Worm (Caenorhabditis elegans) whole organism, late embryonic: Measurements from ENCODE around the gene C26F1.1.
A peak's percentile ranks its signal among the peaks of the same experiment; 100 is the strongest.

ENCODE experiments used
- C08G9.2 ChIP-seq: sonication (generic microtip); optimal IDR thresholded peaks from 2 replicates; lab custom pipeline; 2016; ENCODE audit warnings: mild to moderate bottlenecking, missing genetic modification characterization, moderate library complexity, missing compliant biosample characterization
- C38D4.7 ChIP-seq: fragments of 200-800 bp; sonication (Bioruptor generic); optimal IDR thresholded peaks from 2 replicates; lab custom pipeline; 2018; ENCODE audit warnings: mild to moderate bottlenecking, missing genetic modification characterization, moderate library complexity, missing compliant biosample characterization
- F13H6.1 ChIP-seq: sonication (generic microtip); optimal IDR thresholded peaks from 2 replicates; lab custom pipeline; 2016; ENCODE audit warnings: missing genetic modification characterization, missing compliant biosample characterization
- T23F11.4 ChIP-seq: fragments of 200-800 bp; sonication (Bioruptor generic); optimal IDR thresholded peaks from 2 replicates; lab custom pipeline; 2018; ENCODE audit warnings: mild to moderate bottlenecking, missing genetic modification characterization, missing compliant biosample characterization
- ceh-19 ChIP-seq: fragments of 200-800 bp; sonication (Bioruptor generic); optimal IDR thresholded peaks from 2 replicates; lab custom pipeline; 2018; ENCODE audit warnings: mild to moderate bottlenecking, missing genetic modification characterization, missing compliant biosample characterization
- ceh-22 ChIP-seq: sonication (generic microtip); optimal IDR thresholded peaks from 2 replicates; lab custom pipeline; 2017; ENCODE audit warnings: missing biosample characterization, missing genetic modification characterization
- ceh-30 ChIP-seq: fragments of 150-350 bp; optimal IDR thresholded peaks from 2 replicates; lab custom pipeline; 2014; ENCODE audit warnings: missing biosample characterization, missing genetic modification characterization
- ceh-34 ChIP-seq: sonication (generic microtip); optimal IDR thresholded peaks from 2 replicates; lab custom pipeline; 2016; ENCODE audit warnings: mild to moderate bottlenecking, missing genetic modification characterization, missing compliant biosample characterization
- ceh-45 ChIP-seq: fragments of 200-800 bp; sonication (Bioruptor generic); IDR thresholded peaks from 2 replicates; pipeline ENCODE4 v1.3.6; 2022; ENCODE audit warnings: missing genetic modification reagents, missing genetic modification characterization, missing compliant biosample characterization
- ceh-6 ChIP-seq: fragments of 200-800 bp; sonication (Bioruptor generic); optimal IDR thresholded peaks from 2 replicates; lab custom pipeline; 2018; ENCODE audit warnings: mild to moderate bottlenecking, missing genetic modification characterization, missing compliant biosample characterization
- ceh-9 ChIP-seq: sonication (generic microtip); optimal IDR thresholded peaks from 2 replicates; lab custom pipeline; 2016; ENCODE audit warnings: mild to moderate bottlenecking, missing genetic modification characterization, inconsistent platforms, missing compliant biosample characterization
- che-1 ChIP-seq: sonication (generic microtip); optimal IDR thresholded peaks from 2 replicates; lab custom pipeline; 2016; ENCODE audit warnings: mild to moderate bottlenecking, missing genetic modification characterization, missing compliant biosample characterization
- elt-2 ChIP-seq: sonication (generic microtip); optimal IDR thresholded peaks from 2 replicates; lab custom pipeline; 2016; ENCODE audit warnings: missing genetic modification reagents, missing genetic modification characterization, missing compliant biosample characterization
- eyg-1 ChIP-seq: sonication (generic microtip); optimal IDR thresholded peaks from 2 replicates; lab custom pipeline; 2016; ENCODE audit warnings: missing genotype, missing genetic modification characterization, missing compliant biosample characterization
- fax-1 ChIP-seq: sonication (generic microtip); optimal IDR thresholded peaks from 2 replicates; lab custom pipeline; 2016; ENCODE audit warnings: missing genotype, missing genetic modification characterization, missing compliant biosample characterization
- gmeb-2 ChIP-seq: sonication (generic microtip); optimal IDR thresholded peaks from 2 replicates; lab custom pipeline; 2016; ENCODE audit warnings: missing genetic modification characterization, inconsistent platforms, missing compliant biosample characterization
- hlh-30 ChIP-seq: sonication (generic microtip); optimal IDR thresholded peaks from 2 replicates; lab custom pipeline; 2017; ENCODE audit warnings: antibody characterized with exemption, missing genetic modification characterization, missing compliant biosample characterization; ENCODE audit not compliant: insufficient read depth
- hlh-6 ChIP-seq: sonication (generic microtip); optimal IDR thresholded peaks from 2 replicates; lab custom pipeline; 2016; ENCODE audit warnings: missing genotype, missing genetic modification characterization, missing compliant biosample characterization
- hlh-8 ChIP-seq: sonication (generic microtip); optimal IDR thresholded peaks from 2 replicates; lab custom pipeline; 2016; ENCODE audit warnings: missing genotype, missing genetic modification characterization, missing compliant biosample characterization
- lin-11 ChIP-seq: fragments of 200-800 bp; sonication (Bioruptor generic); optimal IDR thresholded peaks from 2 replicates; lab custom pipeline; 2018; ENCODE audit warnings: mild to moderate bottlenecking, missing genetic modification characterization, missing compliant biosample characterization
- madf-2 ChIP-seq: sonication (generic microtip); optimal IDR thresholded peaks from 2 replicates; lab custom pipeline; 2017; ENCODE audit warnings: missing genetic modification characterization, missing compliant biosample characterization
- nfya-1 ChIP-seq: sonication (generic microtip); optimal IDR thresholded peaks from 2 replicates; lab custom pipeline; 2017; ENCODE audit warnings: missing genetic modification characterization, mild to moderate bottlenecking, missing compliant biosample characterization, antibody characterized with exemption, moderate library complexity
- nhr-11 ChIP-seq: fragments of 150-350 bp; optimal IDR thresholded peaks from 2 replicates; lab custom pipeline; 2014; ENCODE audit warnings: missing biosample characterization, missing genetic modification characterization
- odd-2 ChIP-seq: sonication (generic microtip); optimal IDR thresholded peaks from 2 replicates; lab custom pipeline; 2017; ENCODE audit warnings: antibody characterized with exemption, mild to moderate bottlenecking, missing genetic modification characterization, missing compliant biosample characterization
- pat-9 ChIP-seq: fragments of 200-800 bp; sonication (Bioruptor generic); optimal IDR thresholded peaks from 2 replicates; lab custom pipeline; 2018; ENCODE audit warnings: mild to moderate bottlenecking, missing genetic modification characterization, moderate library complexity, missing compliant biosample characterization
- pax-1 ChIP-seq: fragments of 150-350 bp; optimal IDR thresholded peaks from 2 replicates; lab custom pipeline; 2014; ENCODE audit warnings: missing biosample characterization, missing genetic modification characterization
- pha-2 ChIP-seq: sonication (generic microtip); optimal IDR thresholded peaks from 2 replicates; lab custom pipeline; 2017; ENCODE audit warnings: mild to moderate bottlenecking, missing genetic modification characterization, missing compliant biosample characterization
- pqm-1 ChIP-seq: sonication (generic microtip); optimal IDR thresholded peaks from 2 replicates; lab custom pipeline; 2016; ENCODE audit warnings: missing genetic modification characterization, missing compliant biosample characterization
- ref-2 ChIP-seq: sonication (generic microtip); optimal IDR thresholded peaks from 2 replicates; lab custom pipeline; 2016; ENCODE audit warnings: missing genetic modification characterization, missing compliant biosample characterization
- sdc-2 ChIP-seq: sonication (generic microtip); optimal IDR thresholded peaks from 2 replicates; lab custom pipeline; 2016; ENCODE audit warnings: missing genotype, missing genetic modification characterization, missing compliant biosample characterization
- sox-2 ChIP-seq: fragments of 200-800 bp; sonication (Bioruptor generic); IDR thresholded peaks from 2 replicates; pipeline ENCODE4 v1.3.6; 2022; ENCODE audit warnings: missing genetic modification reagents, missing genetic modification characterization, missing compliant biosample characterization
- syd-9 ChIP-seq: sonication (generic microtip); optimal IDR thresholded peaks from 2 replicates; lab custom pipeline; 2016; ENCODE audit warnings: mild to moderate bottlenecking, missing genetic modification characterization, moderate library complexity, missing compliant biosample characterization
- ttx-3 ChIP-seq: sonication (generic microtip); optimal IDR thresholded peaks from 2 replicates; lab custom pipeline; 2016; ENCODE audit warnings: missing genetic modification reagents, missing genetic modification characterization, missing compliant biosample characterization
- unc-3 ChIP-seq, 2 experiments: fragments of 200-800 bp in 1 of 2; sonication (Bioruptor generic) in 1 of 2; sonication (generic microtip) in 1 of 2; conservative IDR thresholded peaks in 1 of 2; optimal IDR thresholded peaks in 1 of 2; 2 replicates each; pipeline versions ENCODE4 v1.3.6 to Lab custom; 2016 to 2022; ENCODE audit warnings: missing compliant biosample characterization in 2 of 2, missing genetic modification characterization in 2 of 2, missing genetic modification reagents in 1 of 2
- unc-42 ChIP-seq: sonication (generic microtip); optimal IDR thresholded peaks from 2 replicates; lab custom pipeline; 2016; ENCODE audit warnings: missing genotype, missing genetic modification characterization, missing compliant biosample characterization
- unc-86 ChIP-seq: sonication (generic microtip); optimal IDR thresholded peaks from 2 replicates; lab custom pipeline; 2016; ENCODE audit warnings: missing genetic modification characterization, missing compliant biosample characterization
- zip-5 ChIP-seq: sonication (generic microtip); optimal IDR thresholded peaks from 2 replicates; lab custom pipeline; 2016; ENCODE audit warnings: missing genetic modification characterization, missing compliant biosample characterization
- ztf-16 ChIP-seq: sonication (generic microtip); optimal IDR thresholded peaks from 2 replicates; lab custom pipeline; 2017; ENCODE audit warnings: missing genetic modification characterization, missing compliant biosample characterization

The C26F1.1 gene

DNA sequence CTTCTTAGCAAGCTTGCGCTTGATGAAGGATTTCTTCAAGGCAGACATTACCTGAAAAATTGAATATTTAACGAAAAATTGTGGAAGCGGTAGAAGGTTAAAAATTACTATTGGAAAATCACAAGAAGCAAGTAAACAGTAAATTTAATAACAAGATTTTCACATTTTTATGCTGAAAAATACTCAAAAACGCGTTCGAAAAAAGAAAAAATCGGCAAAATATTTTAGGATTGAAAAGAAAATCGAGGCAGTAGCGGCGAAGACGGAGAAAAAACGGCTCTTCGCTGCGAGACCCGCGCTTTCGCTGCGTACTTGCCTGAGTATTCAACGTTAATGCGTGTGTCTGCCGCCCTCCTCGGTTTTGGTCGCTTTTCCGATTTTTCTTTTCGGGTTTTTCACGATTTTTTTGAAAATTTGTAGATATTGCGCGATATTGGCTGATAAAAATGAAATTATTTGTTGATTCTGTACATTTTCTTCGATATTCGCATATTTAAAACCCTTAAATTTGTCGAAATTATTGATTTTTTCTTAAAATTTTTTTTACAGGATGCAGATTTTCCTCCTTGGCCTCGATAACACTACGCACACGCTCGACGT is 9.1 kb upstream of the C26F1.1 start, which contains the start of the genes rpl-39 and rps-30 (continued):
- TF ChIP-seq ztf-16 (tag; lab: Kevin White, UChicago): peak; percentile 28
- no peak for TF ChIP-seq ceh-30 (tag; lab: Kevin White, UChicago)
- no peak for TF ChIP-seq unc-86
- no peak for TF ChIP-seq zip-5 (tag; lab: Kevin White, UChicago)
- TF ChIP-seq ceh-22 (tag; lab: Kevin White, UChicago): no peak
- TF ChIP-seq elt-2 (tag; lab: Kevin White, UChicago): peak; percentile 46
- TF ChIP-seq ceh-45 (GFP tag; lab: Robert Waterston, UW): no peak
- no peak for TF ChIP-seq che-1 (tag; lab: Kevin White, UChicago)
- no peak for TF ChIP-seq hlh-30 (tag; lab: Kevin White, UChicago)
- no peak for TF ChIP-seq hlh-8 (tag; lab: Kevin White, UChicago)
- no peak for TF ChIP-seq lin-11
- TF ChIP-seq ceh-9 (tag; lab: Kevin White, UChicago): no peak
- no peak for TF ChIP-seq pqm-1
- no peak for TF ChIP-seq unc-3 (GFP tag; conservative IDR thresholded peaks at IDR 0.05; lab: Robert Waterston, UW)
- TF ChIP-seq unc-3 (tag; optimal IDR thresholded peaks at IDR 0.05; lab: Kevin White, UChicago): peak; percentile 46
- TF ChIP-seq hlh-6 (tag; lab: Kevin White, UChicago): no peak
- no peak for TF ChIP-seq ceh-6
- TF ChIP-seq pha-2 (tag; lab: Kevin White, UChicago): no peak
- no peak for TF ChIP-seq sdc-2 (tag; lab: Kevin White, UChicago)
- TF ChIP-seq ceh-34 (tag; lab: Kevin White, UChicago): peak; percentile 20
- TF ChIP-seq F13H6.1: no peak
- peak; percentile 54 for TF ChIP-seq pax-1
- no peak for TF ChIP-seq gmeb-2
- no peak for TF ChIP-seq nhr-11 (tag; lab: Kevin White, UChicago)
- peak; percentile 13 for TF ChIP-seq ref-2 (tag; lab: Kevin White, UChicago)

DNA sequence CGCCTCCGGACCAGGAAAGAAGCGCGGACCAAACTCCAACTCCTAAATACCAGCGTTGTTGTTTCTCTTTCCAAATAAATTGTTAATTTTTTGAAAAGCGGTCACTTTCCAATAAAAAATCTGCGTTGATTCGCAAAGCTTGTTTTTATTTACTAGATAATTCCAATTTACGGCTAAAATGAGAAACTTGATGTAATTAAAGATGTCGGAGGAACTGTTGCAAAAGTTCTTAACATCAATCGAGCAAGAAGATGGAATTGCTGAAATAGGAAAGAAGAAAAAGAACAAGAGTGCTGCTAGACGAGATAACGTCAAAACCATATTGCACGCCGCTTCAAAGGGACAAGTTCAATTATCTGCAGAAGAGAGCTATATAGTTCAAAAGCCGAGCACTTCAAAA is 8.1 kb upstream of the C26F1.1 start, which contains the start of gene C26F1.3:
C26F1.3 (plus strand) TSS at position 203 of the 400 bp plus-strand sequence.
- no peak for TF ChIP-seq ref-2 (tag; lab: Kevin White, UChicago)
- TF ChIP-seq madf-2 (tag; lab: Kevin White, UChicago): no peak
- TF ChIP-seq sdc-2 (tag; lab: Kevin White, UChicago): no peak
- TF ChIP-seq unc-42: no peak
- TF ChIP-seq odd-2 (tag; lab: Kevin White, UChicago): no peak

DNA sequence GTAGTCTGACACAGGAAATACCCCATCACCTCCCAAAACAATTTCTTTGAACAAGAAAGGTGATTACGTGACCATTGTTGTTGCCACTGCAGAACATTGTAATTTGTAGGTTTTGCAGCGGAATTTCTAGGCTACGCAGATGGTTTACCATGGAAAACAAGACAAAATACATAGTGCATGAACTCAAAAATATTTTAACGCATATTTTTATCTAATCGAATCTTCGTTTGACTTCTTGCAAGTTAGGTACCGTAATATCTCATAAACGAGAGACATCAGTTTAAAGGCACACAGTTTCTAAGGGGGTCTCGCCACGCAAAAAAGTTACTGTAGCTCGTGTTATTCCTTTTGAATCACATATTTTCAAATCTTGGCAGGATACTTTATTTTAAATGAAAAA is 6.2 kb upstream of the C26F1.1 start:
- TF ChIP-seq nhr-11 (tag; lab: Kevin White, UChicago): no peak
- no peak for TF ChIP-seq C38D4.7 (GFP tag; lab: Kevin White, UChicago)
- TF ChIP-seq C08G9.2 (tag; lab: Kevin White, UChicago): no peak
- no peak for TF ChIP-seq fax-1 (tag; lab: Kevin White, UChicago)
- TF ChIP-seq pat-9: no peak
- no peak for TF ChIP-seq hlh-30 (tag; lab: Kevin White, UChicago)
- TF ChIP-seq pax-1: no peak
- no peak for TF ChIP-seq unc-3 (GFP tag; conservative IDR thresholded peaks at IDR 0.05; lab: Robert Waterston, UW)
- no peak for TF ChIP-seq unc-3 (tag; optimal IDR thresholded peaks at IDR 0.05; lab: Kevin White, UChicago)

DNA sequence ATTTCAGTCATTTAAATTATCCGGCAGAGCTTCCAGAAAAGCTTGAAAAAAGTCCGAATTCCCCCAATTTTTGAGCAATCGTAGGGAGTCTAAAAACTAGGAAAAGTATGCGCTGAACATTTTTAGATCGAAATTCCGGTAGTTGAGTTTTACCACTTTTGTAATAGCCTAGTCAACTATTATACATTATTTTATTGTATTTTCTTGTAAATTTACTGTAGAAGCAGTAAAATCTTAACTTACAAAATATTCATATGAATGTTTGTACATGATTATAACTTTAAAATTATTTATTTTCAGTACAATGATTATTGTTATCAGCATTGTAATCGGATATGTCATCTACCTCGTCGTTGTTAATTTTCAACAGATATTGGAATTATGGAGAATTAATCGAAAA is 3.7 kb upstream of the C26F1.1 start, which contains the start of gene cyp-32A1:
cyp-32A1 (plus strand) TSS at position 301 of the 400 bp plus-strand sequence.
- TF ChIP-seq syd-9 (tag; lab: Kevin White, UChicago) (no peak), nfya-1 (tag; lab: Kevin White, UChicago) (no peak), ceh-19 (no peak), hlh-6 (tag; lab: Kevin White, UChicago) (no peak), gmeb-2 (no peak), pat-9 (no peak), ttx-3 (no peak), eyg-1 (no peak), sox-2 (GFP tag; lab: Robert Waterston, UW) (no peak), ceh-6 (no peak), T23F11.4 (GFP tag; lab: Kevin White, UChicago) (no peak), lin-11 (no peak), ceh-9 (tag; lab: Kevin White, UChicago) (no peak)
